Fruit fly (Drosophila melanogaster) whole organism, adult: ENCODE data around the gene CG32037.

Experiments
- CG11617 ChIP-seq: fragments of 200-800 bp; sonication (Bioruptor generic); optimal IDR thresholded peaks from 2 replicates; lab custom pipeline; 2017; ENCODE audit warnings: mild to moderate bottlenecking, missing biosample characterization, missing genetic modification reagents, missing genetic modification characterization
- CG12768 ChIP-seq: fragments of 200-800 bp; sonication (Bioruptor generic); optimal IDR thresholded peaks from 2 replicates; lab custom pipeline; 2017; ENCODE audit warnings: missing biosample characterization, missing genetic modification characterization, mild to moderate bottlenecking, moderate library complexity, missing genetic modification reagents
- CG14711 ChIP-seq: fragments of 200-800 bp; sonication (Bioruptor generic); optimal IDR thresholded peaks from 2 replicates; lab custom pipeline; 2018; ENCODE audit warnings: missing biosample characterization, mild to moderate bottlenecking, missing genetic modification characterization, moderate library complexity
- CG1620 ChIP-seq: fragments of 200-800 bp; sonication (Bioruptor generic); optimal IDR thresholded peaks from 2 replicates; lab custom pipeline; 2016; ENCODE audit warnings: missing biosample characterization, missing genetic modification characterization
- CG33017 ChIP-seq: fragments of 200-800 bp; sonication (Bioruptor generic); optimal IDR thresholded peaks from 2 replicates; lab custom pipeline; 2018; ENCODE audit warnings: missing biosample characterization, mild to moderate bottlenecking, missing genetic modification characterization, moderate library complexity
- CG5204 ChIP-seq: fragments of 200-800 bp; sonication (Bioruptor generic); optimal IDR thresholded peaks from 2 replicates; lab custom pipeline; 2016; ENCODE audit warnings: missing biosample characterization, missing genetic modification characterization
- CG7045 ChIP-seq: fragments of 200-800 bp; sonication (Bioruptor generic); optimal IDR thresholded peaks from 2 replicates; lab custom pipeline; 2017; ENCODE audit warnings: missing biosample characterization, mild to moderate bottlenecking, missing genetic modification characterization
- CG7101 ChIP-seq: fragments of 200-800 bp; sonication (Bioruptor generic); optimal IDR thresholded peaks from 2 replicates; lab custom pipeline; 2018; ENCODE audit warnings: missing biosample characterization, mild to moderate bottlenecking, missing genetic modification characterization, moderate library complexity
- Clk ChIP-seq: fragments of 200-800 bp; sonication (Bioruptor generic); optimal IDR thresholded peaks from 2 replicates; lab custom pipeline; 2017; ENCODE audit warnings: missing biosample characterization, missing genetic modification characterization
- Crg-1 ChIP-seq: fragments of 200-800 bp; sonication (Bioruptor generic); optimal IDR thresholded peaks from 2 replicates; lab custom pipeline; 2016; ENCODE audit warnings: missing biosample characterization, missing genetic modification characterization
- Hr96 ChIP-seq: fragments of 200-800 bp; sonication (Bioruptor generic); optimal IDR thresholded peaks from 2 replicates; lab custom pipeline; 2016; ENCODE audit warnings: missing biosample characterization, missing genetic modification characterization
- Mnt ChIP-seq: fragments of 200-800 bp; sonication (Bioruptor generic); optimal IDR thresholded peaks from 2 replicates; lab custom pipeline; 2016; ENCODE audit warnings: missing biosample characterization, mild to moderate bottlenecking, missing genetic modification characterization
- bab1 ChIP-seq: fragments of 200-800 bp; sonication (Bioruptor generic); optimal IDR thresholded peaks from 3 replicates; lab custom pipeline; 2019; ENCODE audit warnings: missing biosample characterization, mild to moderate bottlenecking, missing genetic modification characterization, moderate library complexity
- cic ChIP-seq: fragments of 200-800 bp; sonication (Bioruptor generic); optimal IDR thresholded peaks from 2 replicates; lab custom pipeline; 2017; ENCODE audit warnings: missing biosample characterization, mild to moderate bottlenecking, missing genetic modification characterization, moderate library complexity
- cnc ChIP-seq, 2 experiments: fragments of >200 bp; optimal IDR thresholded peaks; 2 replicates each; lab custom pipeline; 2017
- kay ChIP-seq: fragments of 200-800 bp; sonication (Bioruptor generic); peaks from one replicate; lab custom pipeline; 2016; ENCODE audit warnings: missing biosample characterization, missing genetic modification characterization, borderline replicate concordance
- ovo ChIP-seq: fragments of 200-800 bp; sonication (Bioruptor generic); optimal IDR thresholded peaks from 2 replicates; lab custom pipeline; 2016; ENCODE audit warnings: missing biosample characterization, missing genetic modification characterization
- pad ChIP-seq: fragments of 200-800 bp; sonication (Bioruptor generic); optimal IDR thresholded peaks from 3 replicates; lab custom pipeline; 2017; ENCODE audit warnings: missing biosample characterization, missing genetic modification characterization, mild to moderate bottlenecking, moderate library complexity, missing genetic modification reagents
- tj ChIP-seq: fragments of 200-800 bp; sonication (Bioruptor generic); optimal IDR thresholded peaks from 3 replicates; lab custom pipeline; 2017; ENCODE audit warnings: missing biosample characterization, mild to moderate bottlenecking, missing genetic modification characterization, moderate library complexity
- toe ChIP-seq: fragments of 200-800 bp; sonication (Bioruptor generic); optimal IDR thresholded peaks from 2 replicates; lab custom pipeline; 2016; ENCODE audit warnings: missing biosample characterization, missing genetic modification characterization

The CG32037 gene

dm6 chr3L:9471151-9471903 is 20.7 kb downstream of the CG32037 start:
- TF ChIP-seq CG7045 = no peak
- TF ChIP-seq bab1 (GFP tag; lab: Kevin White, UChicago) = no peak

- TF ChIP-seq cic (peak; percentile 26), cnc (optimal IDR thresholded peaks at IDR 0.05; lab: Kevin White, UChicago) (no peak), Mnt (GFP tag; lab: Kevin White, UChicago) (no peak), CG1620 (GFP tag; lab: Kevin White, UChicago) (no peak), Crg-1 (no peak), CG5204 (no peak), kay (GFP tag; lab: Kevin White, UChicago) (no peak), Clk (peak; percentile 0), CG12768 (GFP tag; lab: Kevin White, UChicago) (no peak), bab1 (GFP tag; lab: Kevin White, UChicago) (no peak), ovo (GFP tag; lab: Kevin White, UChicago) (no peak), Hr96 (no peak)
Measured at dm6 chr3L:9469079-9469478, 22.9 kb downstream of the CG32037 start.

DNA sequence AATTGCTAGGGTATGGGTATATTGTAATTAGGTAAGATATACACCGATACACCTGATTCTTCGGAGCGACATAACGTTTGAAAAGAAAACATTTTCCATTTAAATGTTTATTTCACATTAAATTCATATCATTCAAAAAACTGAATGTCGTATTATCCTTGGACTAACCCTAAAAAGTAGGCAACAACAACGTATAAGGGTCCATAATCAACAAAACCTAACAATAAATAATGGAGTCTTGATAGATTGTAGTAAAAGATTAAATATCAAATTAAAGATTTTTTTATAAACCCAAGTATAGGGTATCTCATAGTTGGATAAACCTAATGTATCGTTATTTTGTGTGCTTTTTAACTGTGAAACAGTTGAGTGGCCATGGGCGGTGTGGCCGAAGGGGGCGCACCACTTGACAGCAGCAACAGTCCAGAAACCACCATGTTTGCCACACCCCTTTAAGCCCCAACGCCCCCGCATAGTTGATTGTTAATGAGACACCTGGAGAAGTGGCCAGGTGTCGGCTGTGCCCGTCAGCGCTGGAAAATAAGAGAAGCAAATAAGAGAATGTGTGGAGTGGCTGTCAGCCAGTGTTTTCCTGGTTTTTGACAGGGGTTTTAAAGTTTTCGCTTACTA is 23.6 kb downstream of the CG32037 start:
- no peak for TF ChIP-seq ovo (GFP tag; lab: Kevin White, UChicago)
- TF ChIP-seq CG12768 (GFP tag; lab: Kevin White, UChicago) = no peak
- TF ChIP-seq bab1 (GFP tag; lab: Kevin White, UChicago) = peak; percentile 3
- no peak for TF ChIP-seq CG14711 (tag; lab: Kevin White, UChicago)
- no peak for TF ChIP-seq Crg-1
- no peak for TF ChIP-seq CG5204
- peak; percentile 36 for TF ChIP-seq CG7045

- no peak for TF ChIP-seq CG5204
- TF ChIP-seq cnc (optimal IDR thresholded peaks at IDR 0.05; lab: Kevin White, UChicago) = no peak
- TF ChIP-seq Crg-1 = no peak
- TF ChIP-seq Clk = no peak
- TF ChIP-seq kay (GFP tag; lab: Kevin White, UChicago) = no peak
- TF ChIP-seq ovo (GFP tag; lab: Kevin White, UChicago) = no peak
- no peak for TF ChIP-seq toe
- no peak for TF ChIP-seq tj
- TF ChIP-seq cic = no peak
- no peak for TF ChIP-seq CG1620 (GFP tag; lab: Kevin White, UChicago)
- no peak for TF ChIP-seq CG7045
- no peak for TF ChIP-seq CG7101
Measured at dm6 chr3L:9467763-9468206, 24.2 kb downstream of the CG32037 start.

DNA sequence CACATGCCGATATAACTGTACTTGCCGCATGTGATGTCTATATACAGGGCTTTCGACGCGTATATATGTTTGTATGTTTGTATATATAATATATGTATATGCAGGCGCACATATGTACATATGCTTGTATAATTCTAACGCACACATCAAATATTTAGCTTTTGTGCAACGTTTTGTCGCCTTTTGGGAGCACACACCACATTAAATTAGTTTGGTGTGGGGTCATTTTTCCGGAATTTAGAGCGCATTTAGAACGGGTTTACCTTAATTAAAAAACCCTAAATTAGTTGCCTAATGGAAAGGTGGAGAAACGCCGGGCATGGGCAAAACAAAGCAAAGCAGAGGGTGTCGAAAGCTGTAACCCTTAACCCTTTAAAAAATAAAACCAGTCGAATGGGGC is 24.7 kb downstream of the CG32037 start:
- TF ChIP-seq CG7045 (no peak), toe (no peak), CG5204 (no peak), kay (GFP tag; lab: Kevin White, UChicago) (peak; percentile 78), pad (GFP tag; lab: Kevin White, UChicago) (no peak)

DNA sequence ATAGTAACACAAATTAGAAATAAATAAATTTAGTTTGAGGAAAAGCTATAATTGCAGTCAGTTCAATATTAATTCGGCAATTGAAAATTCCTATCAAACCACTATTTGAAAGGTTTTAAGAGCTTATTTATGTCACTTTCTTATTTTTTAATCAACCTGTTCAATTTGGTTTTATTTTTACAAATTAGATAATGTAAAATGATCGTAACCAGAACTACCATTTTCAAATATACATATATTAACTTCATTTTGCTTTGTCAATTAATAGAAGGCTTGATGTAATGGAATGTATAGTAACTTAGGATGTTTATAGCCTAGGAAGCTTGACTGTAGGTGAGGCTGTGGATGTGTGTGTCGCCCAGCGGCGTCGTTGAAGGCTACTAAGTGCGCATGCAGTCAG is 25.4 kb downstream of the CG32037 start:
- TF ChIP-seq cic = no peak
- TF ChIP-seq toe = peak; percentile 42
- no peak for TF ChIP-seq CG14711 (tag; lab: Kevin White, UChicago)
- TF ChIP-seq cnc (optimal IDR thresholded peaks at IDR 0.05; lab: Kevin White, UChicago) = no peak
- TF ChIP-seq CG11617 (GFP tag; lab: Kevin White, UChicago) = peak; percentile 34
- TF ChIP-seq CG7045 = peak; percentile 47
- peak; percentile 32 for TF ChIP-seq Clk
- TF ChIP-seq tj = no peak
- peak; percentile 9 for TF ChIP-seq CG7101
- TF ChIP-seq CG33017 (tag; lab: Kevin White, UChicago) = peak; percentile 32
- peak; percentile 57 for TF ChIP-seq CG5204
- peak; percentile 24 for TF ChIP-seq CG12768 (GFP tag; lab: Kevin White, UChicago)

DNA sequence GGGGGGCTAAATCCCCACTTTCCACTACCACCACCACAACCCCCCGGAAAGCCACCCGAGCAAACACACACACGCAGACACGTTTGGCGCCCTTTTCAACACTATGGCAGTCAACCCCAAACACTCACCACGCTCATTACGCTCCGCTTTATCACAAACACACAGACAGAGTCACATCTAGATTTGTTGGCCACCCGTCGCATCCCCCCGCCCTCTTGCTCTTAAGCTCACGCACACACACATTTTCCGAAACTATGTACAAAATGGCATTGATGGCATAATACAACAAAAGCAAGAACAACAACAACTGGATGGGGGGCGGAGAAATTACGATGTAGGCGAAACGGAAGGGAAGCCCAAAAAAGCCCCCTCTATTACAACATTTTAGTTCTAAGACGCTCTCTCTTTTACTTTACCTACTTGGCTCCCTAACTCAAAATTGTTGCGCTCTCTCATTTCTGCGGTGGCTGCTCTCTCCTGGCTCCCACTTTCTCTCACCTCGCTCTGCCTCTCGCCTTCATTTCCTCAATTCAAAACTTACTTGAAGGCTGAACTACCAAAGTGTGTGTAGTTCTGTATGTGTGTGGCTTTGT is 26.3 kb downstream of the CG32037 start:
- TF ChIP-seq CG14711 (tag; lab: Kevin White, UChicago) (no peak), cnc (optimal IDR thresholded peaks at IDR 0.05; lab: Kevin White, UChicago) (no peak), CG12768 (GFP tag; lab: Kevin White, UChicago) (peak; percentile 40), Clk (no peak), CG33017 (tag; lab: Kevin White, UChicago) (no peak), CG5204 (no peak), toe (no peak), CG7045 (no peak), kay (GFP tag; lab: Kevin White, UChicago) (no peak), bab1 (GFP tag; lab: Kevin White, UChicago) (no peak), cic (peak; percentile 12), CG7101 (no peak), tj (no peak), ovo (GFP tag; lab: Kevin White, UChicago) (no peak), CG11617 (GFP tag; lab: Kevin White, UChicago) (no peak), Crg-1 (no peak), CG1620 (GFP tag; lab: Kevin White, UChicago) (no peak), Mnt (GFP tag; lab: Kevin White, UChicago) (no peak), Hr96 (no peak), pad (GFP tag; lab: Kevin White, UChicago) (peak; percentile 8)
